Worm (Caenorhabditis elegans) whole organism, young adult: ENCODE measurements around the gene fbxb-79.

Experiments used
- C17E4.6 ChIP-seq: fragments of 200-800 bp; sonication (Bioruptor generic); IDR thresholded peaks from 2 replicates; pipeline ENCODE4 v1.3.6; 2022; ENCODE audit warnings: missing genetic modification reagents, missing genetic modification characterization, missing compliant biosample characterization
- D2030.7 ChIP-seq: fragments of 200-800 bp; sonication (Bioruptor generic); IDR thresholded peaks from 2 replicates; pipeline ENCODE4 v1.3.6; 2022; ENCODE audit warnings: missing genetic modification reagents, missing genetic modification characterization, missing compliant biosample characterization
- F33H1.4 ChIP-seq: fragments of 200-800 bp; sonication (Bioruptor generic); IDR thresholded peaks from 2 replicates; pipeline ENCODE4 v1.3.6; 2022; ENCODE audit warnings: missing genetic modification reagents, missing genetic modification characterization, missing compliant biosample characterization
- F49E8.2 ChIP-seq: sonication (generic microtip); optimal IDR thresholded peaks from 3 replicates; lab custom pipeline; 2017; ENCODE audit warnings: missing genetic modification characterization, mild to moderate bottlenecking, missing compliant biosample characterization, antibody characterized with exemption, moderate library complexity; ENCODE audit not compliant: insufficient read depth
- atf-7 ChIP-seq: sonication (generic microtip); optimal IDR thresholded peaks from 2 replicates; lab custom pipeline; 2017; ENCODE audit warnings: mild to moderate bottlenecking, missing genetic modification characterization, missing compliant biosample characterization
- ceh-100 ChIP-seq: fragments of 200-800 bp; sonication (Bioruptor generic); IDR thresholded peaks from 2 replicates; pipeline ENCODE4 v1.3.6; 2022; ENCODE audit warnings: missing genetic modification reagents, missing genetic modification characterization, missing compliant biosample characterization
- ceh-40 ChIP-seq: fragments of 200-800 bp; sonication (Bioruptor generic); IDR thresholded peaks from 2 replicates; pipeline ENCODE4 v1.3.6; 2022; ENCODE audit warnings: missing genetic modification characterization, missing compliant biosample characterization
- ceh-91 ChIP-seq: fragments of 200-800 bp; sonication (Bioruptor generic); IDR thresholded peaks from 2 replicates; pipeline ENCODE4 v1.3.6; 2022; ENCODE audit warnings: missing genetic modification reagents, missing genetic modification characterization, missing compliant biosample characterization
- dox-1 ChIP-seq: fragments of 200-800 bp; sonication (Bioruptor generic); IDR thresholded peaks from 2 replicates; pipeline ENCODE4 v1.3.6; 2022; ENCODE audit warnings: missing genetic modification reagents, missing genetic modification characterization, missing compliant biosample characterization
- dpl-1 ChIP-seq: fragments of 150-350 bp; optimal IDR thresholded peaks from 2 replicates; lab custom pipeline; 2014; ENCODE audit warnings: missing biosample characterization, missing genetic modification reagents, missing genetic modification characterization
- efl-1 ChIP-seq: fragments of 150-350 bp; optimal IDR thresholded peaks from 2 replicates; lab custom pipeline; 2014; ENCODE audit warnings: missing biosample characterization, missing genetic modification reagents, missing genetic modification characterization
- gei-17 ChIP-seq: fragments of 200-800 bp; sonication (Bioruptor generic); optimal IDR thresholded peaks from 2 replicates; lab custom pipeline; 2018; ENCODE audit warnings: mild to moderate bottlenecking, missing genetic modification characterization, missing compliant biosample characterization
- hlh-12 ChIP-seq: sonication (generic microtip); optimal IDR thresholded peaks from 2 replicates; lab custom pipeline; 2016; ENCODE audit warnings: missing genetic modification characterization, missing compliant biosample characterization
- hmg-1.2 ChIP-seq: fragments of 200-800 bp; sonication (Bioruptor generic); IDR thresholded peaks from 2 replicates; pipeline ENCODE4 v1.3.6; 2022; ENCODE audit warnings: missing genetic modification reagents, missing genetic modification characterization, missing compliant biosample characterization
- hsf-1 ChIP-seq: fragments of 200-800 bp; sonication (Bioruptor generic); IDR thresholded peaks from 2 replicates; pipeline ENCODE4 v1.3.6; 2022; ENCODE audit warnings: missing genetic modification reagents, missing genetic modification characterization, missing compliant biosample characterization
- lag-1 ChIP-seq: fragments of 200-800 bp; sonication (Bioruptor generic); IDR thresholded peaks from 2 replicates; pipeline ENCODE4 v1.3.6; 2022; ENCODE audit warnings: missing genetic modification reagents, missing genetic modification characterization, missing compliant biosample characterization
- let-607 ChIP-seq, 2 experiments: fragments of 200-800 bp in 1 of 2; sonication (Bioruptor generic) in 1 of 2; sonication (generic microtip) in 1 of 2; optimal IDR thresholded peaks; 2 replicates each; lab custom pipeline; 2016 to 2018; ENCODE audit warnings: mild to moderate bottlenecking in 2 of 2, missing compliant biosample characterization in 2 of 2, missing genetic modification characterization in 2 of 2, moderate library complexity in 2 of 2, missing genotype in 1 of 2
- lin-54 ChIP-seq: fragments of 200-800 bp; sonication (Bioruptor generic); optimal IDR thresholded peaks from 2 replicates; lab custom pipeline; 2018; ENCODE audit warnings: mild to moderate bottlenecking, missing genetic modification characterization, missing compliant biosample characterization
- lsl-1 ChIP-seq: fragments of 200-800 bp; sonication (Bioruptor generic); optimal IDR thresholded peaks from 2 replicates; lab custom pipeline; 2018; ENCODE audit warnings: mild to moderate bottlenecking, missing genetic modification characterization, moderate library complexity, missing compliant biosample characterization
- madf-3 ChIP-seq: fragments of 200-800 bp; sonication (Bioruptor generic); IDR thresholded peaks from 2 replicates; pipeline ENCODE4 v1.3.6; 2022; ENCODE audit warnings: missing genetic modification reagents, missing genetic modification characterization, missing compliant biosample characterization
- madf-6 ChIP-seq: fragments of 200-800 bp; sonication (Bioruptor generic); IDR thresholded peaks from 2 replicates; pipeline ENCODE4 v1.3.6; 2022; ENCODE audit warnings: missing genetic modification reagents, missing genetic modification characterization, missing compliant biosample characterization
- madf-8 ChIP-seq: fragments of 200-800 bp; sonication (Bioruptor generic); conservative IDR thresholded peaks from 2 replicates; pipeline ENCODE4 v1.3.6; 2022; ENCODE audit warnings: missing genetic modification reagents, missing genetic modification characterization, missing compliant biosample characterization
- mel-28 ChIP-seq: sonication (generic microtip); optimal IDR thresholded peaks from 2 replicates; lab custom pipeline; 2016; ENCODE audit warnings: borderline replicate concordance, mild to moderate bottlenecking, missing genetic modification characterization, missing compliant biosample characterization
- nfya-2 ChIP-seq: fragments of 200-800 bp; sonication (Bioruptor generic); IDR thresholded peaks from 2 replicates; pipeline ENCODE4 v1.3.6; 2022; ENCODE audit warnings: missing genetic modification reagents, missing genetic modification characterization, missing compliant biosample characterization
- nfyb-1 ChIP-seq: fragments of 200-800 bp; sonication (Bioruptor generic); IDR thresholded peaks from 2 replicates; pipeline ENCODE4 v1.3.6; 2022; ENCODE audit warnings: missing genetic modification reagents, missing genetic modification characterization, missing compliant biosample characterization
- rec-8 ChIP-seq, 2 experiments: sonication (generic microtip); optimal IDR thresholded peaks; 2 replicates each; lab custom pipeline; 2016; ENCODE audit warnings: mild to moderate bottlenecking in 2 of 2, missing genetic modification characterization in 2 of 2, missing genetic modification reagents in 2 of 2, missing genotype in 2 of 2, missing biosample characterization in 1 of 2, missing compliant biosample characterization in 1 of 2, moderate library complexity in 1 of 2
- snpc-3.4 ChIP-seq: sonication (generic microtip); optimal IDR thresholded peaks from 2 replicates; lab custom pipeline; 2017; ENCODE audit warnings: missing genetic modification characterization, mild to moderate bottlenecking, missing compliant biosample characterization, antibody characterized with exemption, moderate library complexity, missing genotype, missing genetic modification reagents
- sptf-2 ChIP-seq: fragments of 200-800 bp; sonication (Bioruptor generic); optimal IDR thresholded peaks from 2 replicates; lab custom pipeline; 2018; ENCODE audit warnings: mild to moderate bottlenecking, missing genetic modification characterization, missing compliant biosample characterization
- tbp1 ChIP-seq: fragments of 200-800 bp; sonication (Bioruptor generic); optimal IDR thresholded peaks from 2 replicates; lab custom pipeline; 2018; ENCODE audit warnings: mild to moderate bottlenecking, missing genetic modification characterization, missing compliant biosample characterization
- unc-130 ChIP-seq: sonication (generic microtip); optimal IDR thresholded peaks from 2 replicates; lab custom pipeline; 2016; ENCODE audit warnings: missing genetic modification reagents, missing genetic modification characterization, missing compliant biosample characterization
- xnd-1 ChIP-seq: sonication (generic microtip); optimal IDR thresholded peaks from 2 replicates; lab custom pipeline; 2016; ENCODE audit warnings: missing genotype, missing genetic modification reagents, missing genetic modification characterization, missing compliant biosample characterization

fbxb-79 gene

DNA sequence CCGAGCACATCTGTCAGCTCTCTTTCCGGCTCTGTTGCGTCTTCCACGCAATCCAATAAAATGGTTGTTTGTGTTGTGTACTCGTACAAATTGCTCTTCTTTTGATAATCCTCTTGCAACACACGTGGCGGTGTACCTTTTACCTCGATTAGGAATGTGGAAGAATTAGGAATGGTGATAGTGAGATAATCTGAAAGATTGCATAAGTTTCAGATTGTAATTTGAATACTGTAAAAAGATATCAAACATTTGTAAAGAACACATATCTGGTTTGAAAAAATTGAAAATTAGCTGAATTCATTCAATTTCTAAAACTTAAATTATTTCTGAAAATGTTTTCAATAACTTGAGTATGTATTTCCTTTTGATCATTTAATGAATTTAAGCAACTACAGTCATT, 24.5 kb downstream of the fbxb-79 start, which contains the start of gene C08F8.6:
C08F8.6 (minus strand) TSS at position 101 of the 400 bp plus-strand sequence.
- TF ChIP-seq ceh-40 (GFP tag; lab: Robert Waterston, UW) (no peak), lag-1 (GFP tag; lab: Robert Waterston, UW) (0 out of 2 replicates have a peak, but pooled peaks have one; percentile 44)

DNA sequence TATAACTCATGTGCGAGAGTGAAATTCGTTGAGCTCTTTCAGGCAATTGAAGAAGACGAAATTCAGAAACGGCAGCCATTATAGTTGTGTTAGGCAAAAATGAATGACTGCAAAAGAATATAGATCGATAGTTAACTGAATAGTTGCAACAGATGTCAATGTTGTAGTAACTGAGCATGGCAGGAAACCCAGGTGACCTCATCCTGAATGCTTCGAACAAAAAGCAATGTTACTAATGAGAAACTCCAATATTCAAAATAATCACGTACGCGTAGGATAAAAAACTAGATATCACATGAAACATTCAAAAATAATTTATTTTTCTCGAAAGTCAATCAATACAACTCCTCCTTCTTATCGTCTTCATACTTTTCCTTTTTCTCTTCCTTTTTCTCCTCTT, 26.9 kb downstream of the fbxb-79 start, which contains the start of gene fbxb-9:
fbxb-9 (minus strand) TSS at position 101 of the 400 bp plus-strand sequence.
- TF ChIP-seq atf-7 (tag; lab: Kevin White, UChicago) (no peak), gei-17 (GFP tag; lab: Kevin White, UChicago) (no peak), sptf-2 (GFP tag; lab: Kevin White, UChicago) (no peak), C17E4.6 (GFP tag; lab: Robert Waterston, UW) (no peak), ceh-40 (GFP tag; lab: Robert Waterston, UW) (no peak)

ce11 chrIV:11160707-11161106, 28.6 kb downstream of the fbxb-79 start, which contains the start of gene C08F8.15:
C08F8.15 (minus strand) TSS chrIV:11160807.
- TF ChIP-seq hlh-12 (tag; lab: Kevin White, UChicago) (no peak), mel-28 (tag; lab: Kevin White, UChicago) (no peak), rec-8 (tag; optimal IDR thresholded peaks at IDR 0.05; lab: Kevin White, UChicago) (no peak)

DNA sequence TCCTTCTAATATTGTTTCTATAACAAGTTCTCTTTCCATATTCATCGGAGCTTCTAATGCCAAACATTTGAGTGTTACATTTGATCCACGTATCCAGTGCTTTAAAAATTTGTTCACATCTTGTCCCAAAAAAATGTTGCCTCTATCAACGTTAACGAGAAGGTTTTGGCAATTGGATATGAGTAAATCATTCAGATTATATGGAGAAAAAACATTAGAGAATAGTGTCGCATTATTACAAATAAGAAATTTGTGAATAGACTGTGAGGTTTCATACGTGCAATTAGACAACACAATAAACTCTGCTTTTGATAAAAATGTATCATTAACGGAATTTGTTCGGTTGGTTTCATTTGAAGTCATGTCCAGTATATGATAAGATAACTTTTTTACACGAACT, 29.4 kb downstream of the fbxb-79 start, which contains the start of gene mboa-4:
mboa-4 (minus strand) TSS at position 101 of the 400 bp plus-strand sequence.
- TF ChIP-seq hsf-1 (GFP tag; lab: Robert Waterston, UW) (no peak), let-607 (tag; optimal IDR thresholded peaks at IDR 0.05; lab: Kevin White, UChicago) (no peak), lag-1 (GFP tag; lab: Robert Waterston, UW) (no peak), atf-7 (tag; lab: Kevin White, UChicago) (no peak), efl-1 (GFP tag; lab: Kevin White, UChicago) (no peak)

ce11 chrIV:11156526-11156925, 32.8 kb downstream of the fbxb-79 start:
- 0 out of 2 replicates have a peak, but pooled peaks have one; percentile 62 for TF ChIP-seq hsf-1 (GFP tag; lab: Robert Waterston, UW)
- TF ChIP-seq madf-6 (GFP tag; lab: Robert Waterston, UW), result no peak; the same call in 1 of the 2 replicates
- 0 out of 2 replicates have a peak, but pooled peaks have one; percentile 53 for TF ChIP-seq madf-3 (GFP tag; lab: Robert Waterston, UW)
- peak; percentile 5 for TF ChIP-seq F49E8.2 (tag; lab: Kevin White, UChicago)
- no peak for TF ChIP-seq tbp1

DNA sequence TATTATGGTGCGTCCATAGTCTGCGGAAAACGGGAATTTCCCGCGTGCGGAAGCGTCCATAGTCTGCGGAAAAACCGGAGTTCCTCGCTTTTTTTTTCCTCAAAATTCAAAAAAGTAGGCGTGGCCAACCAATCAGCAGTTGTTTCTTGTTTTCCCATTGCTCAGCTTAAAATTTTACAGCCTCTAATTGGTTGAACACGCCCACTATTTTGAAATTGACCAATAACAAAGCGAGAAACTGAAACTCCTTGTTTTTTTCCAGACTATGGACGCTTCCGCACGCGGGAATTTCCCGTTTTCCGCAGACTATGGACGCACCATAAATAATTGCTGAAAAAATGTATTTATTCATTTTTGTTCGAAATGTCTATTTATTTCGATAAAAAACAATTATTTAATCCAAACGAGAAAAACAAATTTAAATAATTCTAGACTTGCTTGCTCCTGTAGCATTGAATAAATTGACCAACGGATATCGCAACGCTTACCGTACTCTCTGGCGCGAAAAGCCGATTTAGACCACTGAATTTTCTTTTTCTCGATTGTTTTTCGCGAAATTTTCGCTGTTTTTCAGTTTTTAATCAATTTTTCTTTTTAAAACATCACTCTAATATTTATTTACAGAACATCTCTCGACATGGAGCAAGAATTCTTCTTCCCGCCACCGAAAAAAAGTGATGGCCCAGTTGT, 34.7 kb downstream of the fbxb-79 start, which contains the start of gene C08F8.3:
C08F8.3 (plus strand) TSS at position 620 of the 690 bp plus-strand sequence.
- TF ChIP-seq madf-8 (GFP tag; lab: Robert Waterston, UW), result peak; percentile 92
- peak; percentile 81; the same call in 1 of the 2 replicates for TF ChIP-seq hsf-1 (GFP tag; lab: Robert Waterston, UW)
- peak; percentile 93 for TF ChIP-seq nfyb-1 (GFP tag; lab: Robert Waterston, UW)
- peak; percentile 31 for TF ChIP-seq unc-130 (GFP tag; lab: Kevin White, UChicago)
- peak; percentile 89 for TF ChIP-seq lsl-1 (GFP tag; lab: Kevin White, UChicago)
- TF ChIP-seq ceh-91 (GFP tag; lab: Robert Waterston, UW), result peak; percentile 85
- TF ChIP-seq madf-6 (GFP tag; lab: Robert Waterston, UW), result peak; percentile 95
- 0 out of 2 replicates have a peak, but pooled peaks have one; percentile 23 for TF ChIP-seq ceh-100 (GFP tag; lab: Robert Waterston, UW)
- peak; percentile 77 for TF ChIP-seq snpc-3.4 (tag; lab: Kevin White, UChicago)
- TF ChIP-seq nfya-2 (GFP tag; lab: Robert Waterston, UW), result 0 out of 2 replicates have a peak, but pooled peaks have one; percentile 90
- peak; percentile 90 for TF ChIP-seq D2030.7 (GFP tag; lab: Robert Waterston, UW)
- TF ChIP-seq F49E8.2 (tag; lab: Kevin White, UChicago), result peak; percentile 50
- TF ChIP-seq hmg-1.2 (GFP tag; lab: Robert Waterston, UW), result peak; percentile 49
- peak; percentile 71 for TF ChIP-seq dpl-1
- TF ChIP-seq dox-1, result peak; percentile 44; the same call in 1 of the 2 replicates
- peak; percentile 76 for TF ChIP-seq F33H1.4
- peak; percentile 23 for TF ChIP-seq lin-54 (GFP tag; lab: Kevin White, UChicago)
- peak; percentile 95 for TF ChIP-seq efl-1 (GFP tag; lab: Kevin White, UChicago)
- peak; percentile 78 for TF ChIP-seq xnd-1 (tag; lab: Kevin White, UChicago)
